Fruit fly (Drosophila melanogaster) whole organism, embryonic: ENCODE results near the gene CG7653.

ENCODE experiments used
- Aef1 ChIP-seq: fragments of 200-800 bp; sonication (Bioruptor generic); IDR thresholded peaks from 3 replicates; pipeline ENCODE4 v1.3.6; 2022; ENCODE audit warnings: missing biosample characterization, missing genetic modification characterization
- B-H1 ChIP-seq: fragments of 200-800 bp; sonication (Bioruptor generic); IDR thresholded peaks from 3 replicates; pipeline ENCODE4 v1.3.6; 2022; ENCODE audit warnings: missing biosample characterization, missing genetic modification characterization
- CG10147 ChIP-seq: fragments of 200-800 bp; sonication (Bioruptor generic); optimal IDR thresholded peaks from 2 replicates; lab custom pipeline; 2019; ENCODE audit warnings: missing biosample characterization, mild to moderate bottlenecking, missing genetic modification characterization, moderate library complexity
- CG1024 ChIP-seq: fragments of 200-800 bp; sonication (Bioruptor generic); IDR thresholded peaks from 2 replicates; pipeline ENCODE4 v1.3.6; 2022; ENCODE audit warnings: missing biosample characterization, missing genetic modification characterization
- CG10321 ChIP-seq: fragments of 200-800 bp; sonication (Bioruptor generic); IDR thresholded peaks from 2 replicates; pipeline ENCODE4 v1.3.6; 2022; ENCODE audit warnings: missing biosample characterization, missing genetic modification characterization
- CG10462 ChIP-seq: fragments of 200-800 bp; sonication (Bioruptor generic); optimal IDR thresholded peaks from 2 replicates; lab custom pipeline; 2016; ENCODE audit warnings: missing biosample characterization, missing genetic modification characterization
- CG11085 ChIP-seq: fragments of 200-800 bp; sonication (Bioruptor generic); IDR thresholded peaks from 2 replicates; pipeline ENCODE4 v1.3.6; 2022; ENCODE audit warnings: missing biosample characterization, missing genetic modification characterization
- CG11093 ChIP-seq: fragments of 200-800 bp; sonication (Bioruptor generic); IDR thresholded peaks from 3 replicates; pipeline ENCODE4 v1.3.6; 2022; ENCODE audit warnings: missing biosample characterization, missing genetic modification characterization
- CG12659 ChIP-seq: fragments of 200-800 bp; sonication (Bioruptor generic); optimal IDR thresholded peaks from 3 replicates; lab custom pipeline; 2017; ENCODE audit warnings: mild to moderate bottlenecking, missing biosample characterization, missing genetic modification reagents, missing genetic modification characterization
- CG13296 ChIP-seq: fragments of 200-800 bp; sonication (Bioruptor generic); optimal IDR thresholded peaks from 3 replicates; lab custom pipeline; 2018; ENCODE audit warnings: missing biosample characterization, mild to moderate bottlenecking, missing genetic modification characterization
- CG15011 ChIP-seq: fragments of 200-800 bp; sonication (Bioruptor generic); optimal IDR thresholded peaks from 3 replicates; lab custom pipeline; 2018; ENCODE audit warnings: missing biosample characterization, mild to moderate bottlenecking, missing genetic modification characterization
- CG15073 ChIP-seq: fragments of 200-800 bp; sonication (Bioruptor generic); optimal IDR thresholded peaks from 2 replicates; lab custom pipeline; 2016; ENCODE audit warnings: missing biosample characterization, missing genetic modification characterization
- CG1602 ChIP-seq: fragments of 200-800 bp; sonication (Bioruptor generic); optimal IDR thresholded peaks from 3 replicates; lab custom pipeline; 2016; ENCODE audit warnings: missing biosample characterization, missing genetic modification characterization
- CG1603 ChIP-seq: fragments of 200-800 bp; sonication (Bioruptor generic); optimal IDR thresholded peaks from 2 replicates; lab custom pipeline; 2019; ENCODE audit warnings: missing biosample characterization, mild to moderate bottlenecking, missing genetic modification characterization, moderate library complexity
- CG2199 ChIP-seq: fragments of 200-800 bp; sonication (Bioruptor generic); IDR thresholded peaks from 3 replicates; pipeline ENCODE4 v1.3.6; 2022; ENCODE audit warnings: missing biosample characterization, missing genetic modification characterization
- CG4328 ChIP-seq: fragments of 200-800 bp; sonication (Bioruptor generic); optimal IDR thresholded peaks from 3 replicates; lab custom pipeline; 2017; ENCODE audit warnings: missing biosample characterization, missing genetic modification reagents, missing genetic modification characterization
- CG43689 ChIP-seq: fragments of 200-800 bp; sonication (Bioruptor generic); IDR thresholded peaks from 2 replicates; pipeline ENCODE4 v1.3.6; 2022; ENCODE audit warnings: missing biosample characterization, missing genetic modification characterization
- CG4707 ChIP-seq: fragments of 200-800 bp; sonication (Bioruptor generic); optimal IDR thresholded peaks from 2 replicates; lab custom pipeline; 2018; ENCODE audit warnings: missing biosample characterization, mild to moderate bottlenecking, missing genetic modification characterization, moderate library complexity
- CG4730 ChIP-seq: fragments of 200-800 bp; sonication (Bioruptor generic); IDR thresholded peaks from 2 replicates; pipeline ENCODE4 v1.3.6; 2022; ENCODE audit warnings: missing biosample characterization, missing genetic modification characterization
- CG4820 ChIP-seq: fragments of 200-800 bp; sonication (Bioruptor generic); optimal IDR thresholded peaks from 3 replicates; lab custom pipeline; 2016; ENCODE audit warnings: missing biosample characterization, missing genetic modification characterization
- CG6765 ChIP-seq: fragments of 200-800 bp; sonication (Bioruptor generic); optimal IDR thresholded peaks from 3 replicates; lab custom pipeline; 2017; ENCODE audit warnings: missing biosample characterization, mild to moderate bottlenecking, missing genetic modification characterization
- CG7745 ChIP-seq: fragments of 200-800 bp; sonication (Bioruptor generic); optimal IDR thresholded peaks from 2 replicates; lab custom pipeline; 2018; ENCODE audit warnings: missing biosample characterization, mild to moderate bottlenecking, missing genetic modification characterization, moderate library complexity
- CG8478 ChIP-seq: fragments of >200 bp; optimal IDR thresholded peaks from 2 replicates; lab custom pipeline; 2018
- Dad ChIP-seq: fragments of 200-800 bp; sonication (Bioruptor generic); optimal IDR thresholded peaks from 3 replicates; lab custom pipeline; 2016; ENCODE audit warnings: missing biosample characterization, missing genetic modification characterization
- Elba2 ChIP-seq: fragments of 200-800 bp; sonication (Bioruptor generic); optimal IDR thresholded peaks from 3 replicates; lab custom pipeline; 2016; ENCODE audit warnings: missing biosample characterization, missing genetic modification characterization
- H15 ChIP-seq: fragments of 200-800 bp; sonication (Bioruptor generic); IDR thresholded peaks from 3 replicates; pipeline ENCODE4 v1.3.6; 2022; ENCODE audit warnings: missing biosample characterization, missing genetic modification characterization
- HLHmδ ChIP-seq: fragments of 200-800 bp; sonication (Bioruptor generic); optimal IDR thresholded peaks from 2 replicates; lab custom pipeline; 2018; ENCODE audit warnings: missing biosample characterization, mild to moderate bottlenecking, missing genetic modification characterization, moderate library complexity
- MBD-R2 ChIP-seq: fragments of 200-800 bp; sonication (Bioruptor generic); IDR thresholded peaks from 2 replicates; pipeline ENCODE4 v1.3.6; 2022; ENCODE audit warnings: missing biosample characterization, missing genetic modification characterization
- Meics ChIP-seq: fragments of 200-800 bp; sonication (Bioruptor generic); optimal IDR thresholded peaks from 2 replicates; lab custom pipeline; 2017; ENCODE audit warnings: missing biosample characterization, mild to moderate bottlenecking, missing genetic modification characterization
- NK7.1 ChIP-seq: fragments of 200-800 bp; sonication (Bioruptor generic); optimal IDR thresholded peaks from 3 replicates; lab custom pipeline; 2016; ENCODE audit warnings: missing biosample characterization, missing genetic modification characterization
- Pdp1 ChIP-seq, 2 experiments: fragments of 200-800 bp; sonication (Bioruptor generic); optimal IDR thresholded peaks; 3 replicates each; lab custom pipeline; 2016; ENCODE audit warnings: missing biosample characterization in 2 of 2, missing genetic modification characterization in 2 of 2, mild to moderate bottlenecking in 1 of 2, moderate library complexity in 1 of 2
- Side ChIP-seq: fragments of 200-800 bp; sonication (Bioruptor generic); optimal IDR thresholded peaks from 2 replicates; lab custom pipeline; 2016; ENCODE audit warnings: missing biosample characterization, missing genetic modification characterization
- bowl ChIP-seq: fragments of 200-800 bp; sonication (Bioruptor generic); IDR thresholded peaks from 2 replicates; pipeline ENCODE4 v1.3.6; 2022; ENCODE audit warnings: missing biosample characterization, missing genetic modification characterization
- chinmo ChIP-seq: fragments of 200-800 bp; sonication (Bioruptor generic); IDR thresholded peaks from 4 replicates; pipeline ENCODE4 v1.3.6; 2022; ENCODE audit warnings: missing biosample characterization, missing genetic modification characterization; ENCODE audit not compliant: partially characterized antibody
- croc ChIP-seq: fragments of 200-800 bp; sonication (Bioruptor generic); conservative IDR thresholded peaks from 3 replicates; pipeline ENCODE4 v1.3.6; 2022; ENCODE audit warnings: missing biosample characterization, missing genetic modification characterization
- fd64A ChIP-seq: fragments of 200-800 bp; sonication (Bioruptor generic); optimal IDR thresholded peaks from 3 replicates; lab custom pipeline; 2018; ENCODE audit warnings: missing biosample characterization, mild to moderate bottlenecking, missing genetic modification characterization
- fru ChIP-seq: fragments of >200 bp; optimal IDR thresholded peaks from 2 replicates; lab custom pipeline; 2017
- fu2 ChIP-seq: fragments of 200-800 bp; sonication (Bioruptor generic); optimal IDR thresholded peaks from 2 replicates; lab custom pipeline; 2016; ENCODE audit warnings: missing biosample characterization, missing genetic modification characterization
- grau ChIP-seq: fragments of 200-800 bp; optimal IDR thresholded peaks from 3 replicates; lab custom pipeline; 2019; ENCODE audit warnings: missing biosample characterization, mild to moderate bottlenecking, missing genetic modification characterization, moderate library complexity
- h ChIP-seq: fragments of >200 bp; optimal IDR thresholded peaks from 2 replicates; lab custom pipeline; 2017
- hth ChIP-seq: fragments of >200 bp; optimal IDR thresholded peaks from 2 replicates; lab custom pipeline; 2017; ENCODE audit warnings: inconsistent platforms
- lmd ChIP-seq: fragments of 200-800 bp; sonication (Bioruptor generic); IDR thresholded peaks from 2 replicates; pipeline ENCODE4 v1.3.6; 2022; ENCODE audit warnings: missing biosample characterization, missing genetic modification characterization
- nerfin-2 ChIP-seq: fragments of 200-800 bp; sonication (Bioruptor generic); IDR thresholded peaks from 2 replicates; pipeline ENCODE4 v1.3.6; 2022; ENCODE audit warnings: missing biosample characterization, missing genetic modification characterization; ENCODE audit not compliant: partially characterized antibody
- peb ChIP-seq: fragments of 200-800 bp; sonication (Bioruptor generic); IDR thresholded peaks from 2 replicates; pipeline ENCODE4 v1.3.6; 2022; ENCODE audit warnings: missing biosample characterization, missing genetic modification characterization
- pfk ChIP-seq: fragments of 200-800 bp; sonication (Bioruptor generic); optimal IDR thresholded peaks from 2 replicates; lab custom pipeline; 2018; ENCODE audit warnings: missing biosample characterization, mild to moderate bottlenecking, missing genetic modification characterization, moderate library complexity
- ro ChIP-seq: fragments of 200-800 bp; sonication (Bioruptor generic); IDR thresholded peaks from 2 replicates; pipeline ENCODE4 v1.3.6; 2022; ENCODE audit warnings: missing biosample characterization, missing genetic modification characterization
- schlank ChIP-seq: fragments of 200-800 bp; sonication (Bioruptor generic); optimal IDR thresholded peaks from 2 replicates; lab custom pipeline; 2018; ENCODE audit warnings: missing biosample characterization, mild to moderate bottlenecking, missing genetic modification characterization
- sim ChIP-seq: fragments of 200-800 bp; sonication (Bioruptor generic); IDR thresholded peaks from 2 replicates; pipeline ENCODE4 v1.3.6; 2022; ENCODE audit warnings: missing biosample characterization, missing genetic modification characterization
- sqz ChIP-seq: fragments of 200-800 bp; sonication (Bioruptor generic); optimal IDR thresholded peaks from 3 replicates; lab custom pipeline; 2018; ENCODE audit warnings: missing biosample characterization, mild to moderate bottlenecking, missing genetic modification characterization
- toy ChIP-seq: fragments of 200-800 bp; sonication (Bioruptor generic); IDR thresholded peaks from 2 replicates; pipeline ENCODE4 v1.3.6; 2022; ENCODE audit warnings: missing biosample characterization, missing genetic modification characterization
- zen2 ChIP-seq: fragments of 200-800 bp; sonication (Bioruptor generic); IDR thresholded peaks from 3 replicates; pipeline ENCODE4 v1.3.6; 2022; ENCODE audit warnings: missing biosample characterization, missing genetic modification characterization; ENCODE audit not compliant: partially characterized antibody

Gene CG7653

dm6 chr2L:15912901-15913673 is 33.1 kb upstream of the CG7653 start (continued):
- TF ChIP-seq croc (GFP tag; lab: Robert Waterston, UW) (peak; percentile 48; the same call in 1 of the 3 replicates), sqz (GFP tag; lab: Kevin White, UChicago) (peak; percentile 33), CG7745 (tag; lab: Kevin White, UChicago) (no peak), toy (GFP tag; lab: Robert Waterston, UW) (no peak), CG6765 (GFP tag; lab: Kevin White, UChicago) (peak; percentile 38), lmd (GFP tag; lab: Robert Waterston, UW) (peak; percentile 61), CG8478 (lab: Kevin White, UChicago) (no peak), Side (no peak), Meics (peak; percentile 77), B-H1 (GFP tag; lab: Robert Waterston, UW) (peak; percentile 54; the same call in 2 of the 3 replicates), NK7.1 (GFP tag; lab: Kevin White, UChicago) (no peak), CG4730 (no peak; the same call in 1 of the 2 replicates), h (no peak), schlank (peak; percentile 17), bowl (GFP tag; lab: Robert Waterston, UW) (no peak), pfk (GFP tag; lab: Kevin White, UChicago) (no peak), Dad (no peak), nerfin-2 (GFP tag; lab: Robert Waterston, UW) (no peak), hth (no peak), ro (GFP tag; lab: Robert Waterston, UW) (peak; percentile 41; the same call in 1 of the 2 replicates), CG10147 (peak; percentile 66), CG1602 (GFP tag; lab: Kevin White, UChicago) (peak; percentile 78), sim (GFP tag; lab: Robert Waterston, UW) (no peak), CG4328 (peak; percentile 46), CG1024 (GFP tag; lab: Robert Waterston, UW) (no peak), zen2 (GFP tag; lab: Robert Waterston, UW) (no peak), MBD-R2 (no peak), CG43689 (no peak), Aef1 (GFP tag; lab: Robert Waterston, UW) (no peak), CG4707 (GFP tag; lab: Kevin White, UChicago) (no peak), Elba2 (GFP tag; lab: Kevin White, UChicago) (no peak), CG12659 (GFP tag; lab: Kevin White, UChicago) (peak; percentile 90), CG2199 (GFP tag; lab: Robert Waterston, UW) (peak; percentile 97), grau (tag; lab: Kevin White, UChicago) (peak; percentile 84), CG11085 (no peak), CG15073 (GFP tag; lab: Kevin White, UChicago) (no peak), CG13296 (GFP tag; lab: Kevin White, UChicago) (peak; percentile 45), fru (lab: Kevin White, UChicago) (no peak), Pdp1 (GFP tag; optimal IDR thresholded peaks at IDR 0.05; lab: Kevin White, UChicago) (peak; percentile 18 to 91), CG10321 (GFP tag; lab: Robert Waterston, UW) (no peak), CG10462 (GFP tag; lab: Kevin White, UChicago) (peak; percentile 42), CG1603 (tag; lab: Kevin White, UChicago) (peak; percentile 35), CG11093 (GFP tag; lab: Robert Waterston, UW) (0 out of 3 replicates have a peak, but pooled peaks have one; percentile 16), peb (no peak), CG15011 (no peak), fd64A (GFP tag; lab: Kevin White, UChicago) (no peak), HLHmδ (GFP tag; lab: Kevin White, UChicago) (peak; percentile 50), CG4820 (GFP tag; lab: Kevin White, UChicago) (peak; percentile 69), chinmo (GFP tag; lab: Robert Waterston, UW) (peak; percentile 96), H15 (GFP tag; lab: Robert Waterston, UW) (peak; percentile 38; the same call in 1 of the 3 replicates), fu2 (GFP tag; lab: Kevin White, UChicago) (no peak)
